Worm (Caenorhabditis elegans) whole organism, L1 larva: ENCODE data around the gene ric-7.

Source experiments
- C04F5.9 ChIP-seq: sonication (generic microtip); optimal IDR thresholded peaks from 2 replicates; lab custom pipeline; 2016; ENCODE audit warnings: missing genetic modification characterization, missing compliant biosample characterization
- C16A3.4 ChIP-seq: fragments of 150-350 bp; optimal IDR thresholded peaks from 2 replicates; lab custom pipeline; 2014; ENCODE audit warnings: missing biosample characterization, missing genetic modification characterization
- Y116A8C.19 ChIP-seq: sonication (generic microtip); optimal IDR thresholded peaks from 2 replicates; lab custom pipeline; 2016; ENCODE audit warnings: missing compliant biosample characterization, missing genetic modification characterization, borderline replicate concordance
- aha-1 ChIP-seq: fragments of 150-350 bp; optimal IDR thresholded peaks from 2 replicates; lab custom pipeline; 2014; ENCODE audit warnings: missing biosample characterization, missing genetic modification characterization
- ama-1 ChIP-seq: fragments of 150-350 bp; optimal IDR thresholded peaks from 2 replicates; lab custom pipeline; 2014
- blmp-1 ChIP-seq: fragments of 150-350 bp; optimal IDR thresholded peaks from 2 replicates; lab custom pipeline; 2014; ENCODE audit warnings: missing biosample characterization, missing genetic modification characterization
- ceh-63 ChIP-seq: fragments of 200-800 bp; sonication (Bioruptor generic); optimal IDR thresholded peaks from 2 replicates; lab custom pipeline; 2018; ENCODE audit warnings: mild to moderate bottlenecking, missing genetic modification characterization, missing compliant biosample characterization
- ceh-90 ChIP-seq: sonication (generic microtip); optimal IDR thresholded peaks from 2 replicates; lab custom pipeline; 2016; ENCODE audit warnings: missing genetic modification characterization, missing compliant biosample characterization
- ces-1 ChIP-seq: fragments of 150-350 bp; optimal IDR thresholded peaks from 2 replicates; lab custom pipeline; 2014; ENCODE audit warnings: missing biosample characterization, missing genetic modification reagents, missing genetic modification characterization
- dsc-1 ChIP-seq: sonication (generic microtip); optimal IDR thresholded peaks from 2 replicates; lab custom pipeline; 2016; ENCODE audit warnings: mild to moderate bottlenecking, missing genetic modification characterization, missing compliant biosample characterization
- efl-1 ChIP-seq, 4 experiments: fragments of 150-350 bp; optimal IDR thresholded peaks in 3 of 4; peaks in 1 of 4; 1 replicate in 1 of 4; 2 replicates in 3 of 4; lab custom pipeline; 2014; ENCODE audit warnings: missing biosample characterization in 2 of 4, missing genetic modification characterization in 2 of 4, missing genetic modification reagents in 2 of 4
- efl-3 ChIP-seq: fragments of 200-800 bp; sonication (Bioruptor generic); optimal IDR thresholded peaks from 2 replicates; lab custom pipeline; 2018; ENCODE audit warnings: mild to moderate bottlenecking, missing genetic modification characterization, missing compliant biosample characterization
- egl-27 ChIP-seq, 2 experiments: fragments of 150-350 bp in 1 of 2; sonication (generic microtip); optimal IDR thresholded peaks; 3 replicates each; lab custom pipeline; 2017 to 2018; ENCODE audit warnings: missing biosample characterization in 2 of 2, missing genetic modification characterization in 2 of 2, missing genetic modification reagents in 2 of 2
- elt-2 ChIP-seq: sonication (generic microtip); optimal IDR thresholded peaks from 2 replicates; lab custom pipeline; 2016; ENCODE audit warnings: missing genetic modification characterization, mild to moderate bottlenecking, inconsistent platforms, missing compliant biosample characterization, missing genetic modification reagents
- fkh-10 ChIP-seq: sonication (generic microtip); optimal IDR thresholded peaks from 2 replicates; lab custom pipeline; 2017; ENCODE audit warnings: missing biosample characterization, missing genetic modification reagents, missing genetic modification characterization
- fkh-4 ChIP-seq: sonication (generic microtip); optimal IDR thresholded peaks from 2 replicates; lab custom pipeline; 2016; ENCODE audit warnings: missing compliant biosample characterization, missing genetic modification characterization, borderline replicate concordance
- grh-1 ChIP-seq: fragments of 200-800 bp; sonication (Bioruptor generic); IDR thresholded peaks from 2 replicates; pipeline ENCODE4 v1.3.6; 2022; ENCODE audit warnings: missing genetic modification reagents, missing genetic modification characterization, missing compliant biosample characterization
- hlh-4 ChIP-seq: sonication (generic microtip); optimal IDR thresholded peaks from 2 replicates; lab custom pipeline; 2016; ENCODE audit warnings: mild to moderate bottlenecking, missing genetic modification characterization, missing compliant biosample characterization
- irx-1 ChIP-seq: sonication (generic microtip); optimal IDR thresholded peaks from 2 replicates; lab custom pipeline; 2016; ENCODE audit warnings: missing genetic modification characterization, missing compliant biosample characterization
- jun-1 ChIP-seq: fragments of 150-350 bp; optimal IDR thresholded peaks from 2 replicates; lab custom pipeline; 2014; ENCODE audit warnings: missing biosample characterization, missing genetic modification reagents, missing genetic modification characterization
- lin-15B ChIP-seq: fragments of 150-350 bp; sonication (generic microtip); optimal IDR thresholded peaks from 3 replicates; lab custom pipeline; 2014; ENCODE audit warnings: missing biosample characterization, missing genetic modification characterization
- lin-39 ChIP-seq: fragments of 150-350 bp; optimal IDR thresholded peaks from 2 replicates; lab custom pipeline; 2014; ENCODE audit warnings: missing biosample characterization, missing genetic modification reagents, missing genetic modification characterization
- lir-3 ChIP-seq: sonication (generic microtip); optimal IDR thresholded peaks from 2 replicates; lab custom pipeline; 2016; ENCODE audit warnings: mild to moderate bottlenecking, missing genetic modification characterization, moderate library complexity, missing compliant biosample characterization; ENCODE audit not compliant: poor library complexity
- mdl-1 ChIP-seq, 2 experiments: fragments of 150-350 bp; optimal IDR thresholded peaks; 2 replicates each; lab custom pipeline; 2014 to 2017; ENCODE audit warnings: missing biosample characterization in 2 of 2, missing genetic modification characterization in 2 of 2, inconsistent platforms in 1 of 2
- mef-2 ChIP-seq: fragments of 150-350 bp; optimal IDR thresholded peaks from 2 replicates; lab custom pipeline; 2014; ENCODE audit warnings: missing biosample characterization, missing genetic modification characterization
- nhr-11 ChIP-seq: fragments of 150-350 bp; optimal IDR thresholded peaks from 2 replicates; lab custom pipeline; 2014; ENCODE audit warnings: missing biosample characterization, missing genetic modification characterization
- nhr-12 ChIP-seq: sonication (generic microtip); optimal IDR thresholded peaks from 2 replicates; lab custom pipeline; 2017; ENCODE audit warnings: missing biosample characterization, missing genetic modification characterization
- nhr-237 ChIP-seq: fragments of 150-350 bp; optimal IDR thresholded peaks from 2 replicates; lab custom pipeline; 2014; ENCODE audit warnings: missing biosample characterization, missing genetic modification characterization
- nhr-47 ChIP-seq: sonication (generic microtip); optimal IDR thresholded peaks from 2 replicates; lab custom pipeline; 2016; ENCODE audit warnings: mild to moderate bottlenecking, missing genetic modification characterization, moderate library complexity, missing compliant biosample characterization
- nhr-71 ChIP-seq: sonication (generic microtip); optimal IDR thresholded peaks from 2 replicates; lab custom pipeline; 2016; ENCODE audit warnings: mild to moderate bottlenecking, missing genetic modification characterization, moderate library complexity, missing compliant biosample characterization
- nhr-76 ChIP-seq: sonication (generic microtip); optimal IDR thresholded peaks from 2 replicates; lab custom pipeline; 2017; ENCODE audit warnings: missing biosample characterization, missing genetic modification characterization
- nhr-85 ChIP-seq: sonication (generic microtip); peaks from one replicate; lab custom pipeline; 2016; ENCODE audit warnings: missing genetic modification characterization, inconsistent platforms, missing compliant biosample characterization
- pag-3 ChIP-seq: sonication (generic microtip); optimal IDR thresholded peaks from 2 replicates; lab custom pipeline; 2017; ENCODE audit warnings: missing genetic modification characterization, mild to moderate bottlenecking, missing compliant biosample characterization, antibody characterized with exemption, borderline replicate concordance; ENCODE audit not compliant: insufficient read depth
- pax-3 ChIP-seq: fragments of 200-800 bp; sonication (Bioruptor generic); optimal IDR thresholded peaks from 2 replicates; lab custom pipeline; 2018; ENCODE audit warnings: mild to moderate bottlenecking, missing genetic modification characterization, moderate library complexity, missing compliant biosample characterization
- rnt-1 ChIP-seq: sonication (generic microtip); optimal IDR thresholded peaks from 2 replicates; lab custom pipeline; 2016; ENCODE audit warnings: mild to moderate bottlenecking, missing genetic modification characterization, moderate library complexity, missing compliant biosample characterization
- skn-1 ChIP-seq: fragments of 150-350 bp; optimal IDR thresholded peaks from 2 replicates; lab custom pipeline; 2014; ENCODE audit warnings: missing biosample characterization, missing genetic modification characterization
- sox-4 ChIP-seq: sonication (generic microtip); optimal IDR thresholded peaks from 2 replicates; lab custom pipeline; 2016; ENCODE audit warnings: missing genetic modification characterization, missing compliant biosample characterization
- sptf-1 ChIP-seq: fragments of 150-350 bp; optimal IDR thresholded peaks from 2 replicates; lab custom pipeline; 2014; ENCODE audit warnings: missing biosample characterization, missing genetic modification characterization
- sup-37 ChIP-seq: fragments of 200-800 bp; sonication (Bioruptor generic); optimal IDR thresholded peaks from 2 replicates; lab custom pipeline; 2018; ENCODE audit warnings: mild to moderate bottlenecking, missing genetic modification characterization, missing compliant biosample characterization
- tlp-1 ChIP-seq: fragments of 150-350 bp; optimal IDR thresholded peaks from 2 replicates; lab custom pipeline; 2014; ENCODE audit warnings: missing biosample characterization, missing genetic modification characterization
- unc-30 ChIP-seq: sonication (generic microtip); optimal IDR thresholded peaks from 2 replicates; lab custom pipeline; 2017; ENCODE audit warnings: missing biosample characterization, missing genetic modification characterization
- unc-62 ChIP-seq: fragments of 150-350 bp; optimal IDR thresholded peaks from 2 replicates; lab custom pipeline; 2014; ENCODE audit warnings: missing biosample characterization, missing genetic modification reagents, missing genetic modification characterization
- vab-15 ChIP-seq: sonication (generic microtip); optimal IDR thresholded peaks from 2 replicates; lab custom pipeline; 2017; ENCODE audit warnings: missing genotype, mild to moderate bottlenecking, missing genetic modification characterization, missing compliant biosample characterization
- zip-4 ChIP-seq: fragments of 200-800 bp; sonication (Bioruptor generic); optimal IDR thresholded peaks from 2 replicates; lab custom pipeline; 2018; ENCODE audit warnings: mild to moderate bottlenecking, missing genetic modification characterization, moderate library complexity, missing compliant biosample characterization
- ztf-11 ChIP-seq, 2 experiments: sonication (generic microtip); optimal IDR thresholded peaks; 2 replicates each; lab custom pipeline; 2016 to 2017; ENCODE audit warnings: missing genetic modification characterization in 2 of 2, missing biosample characterization in 1 of 2, missing compliant biosample characterization in 1 of 2

Gene ric-7

DNA sequence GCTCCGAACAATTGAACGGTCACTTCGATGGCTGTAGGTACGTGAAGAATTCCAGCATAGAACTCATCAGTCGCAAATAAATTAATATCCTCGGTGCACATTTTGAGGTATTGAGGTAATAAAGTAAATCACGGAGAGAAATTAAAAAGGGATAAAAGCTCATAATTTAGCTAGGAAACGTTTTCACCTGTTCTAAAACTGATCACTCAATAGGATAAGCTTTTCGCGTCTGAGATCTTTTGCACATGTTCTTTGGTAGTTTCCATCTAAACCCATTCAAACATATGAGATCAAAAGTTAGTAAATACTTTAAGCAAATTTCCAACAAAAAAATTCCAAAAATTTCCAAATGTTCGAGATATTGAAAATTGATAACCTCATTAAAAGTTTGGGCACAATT is 11.8 kb upstream of the ric-7 start, which contains the start of gene srh-308:
Gene srh-308 (minus strand): TSS at position 101 of the 400 bp plus-strand sequence.
- TF ChIP-seq jun-1 (tag; lab: Kevin White, UChicago) (no peak), pax-3 (tag; lab: Kevin White, UChicago) (no peak), zip-4 (GFP tag; lab: Kevin White, UChicago) (no peak), lin-39 (no peak), C16A3.4 (tag; lab: Kevin White, UChicago) (no peak), ama-1 (lab: Kevin White, UChicago) (no peak), sox-4 (tag; lab: Kevin White, UChicago) (no peak), aha-1 (tag; lab: Kevin White, UChicago) (no peak)

DNA sequence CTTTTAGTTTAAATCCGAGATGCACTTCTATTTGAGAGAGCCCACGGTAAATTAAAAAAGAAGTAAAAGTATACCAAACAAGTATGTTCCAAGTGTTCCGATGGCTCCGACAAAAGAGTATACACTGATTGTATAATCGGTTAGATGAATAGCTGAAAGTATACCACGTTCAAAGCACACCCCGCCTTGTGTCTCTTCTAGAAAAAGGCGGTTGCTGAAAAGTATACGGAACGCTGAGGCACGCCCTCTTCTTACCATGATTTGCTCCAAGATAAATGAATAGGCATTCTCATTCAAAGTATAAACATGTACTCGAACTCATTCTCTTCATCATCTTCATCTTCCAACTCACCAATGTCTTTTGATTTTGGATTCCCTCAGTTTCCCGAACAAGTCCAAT is 8.7 kb upstream of the ric-7 start, which contains the start of gene end-3:
Gene end-3 (plus strand): TSS at position 301 of the 400 bp plus-strand sequence.
- TF ChIP-seq lin-39: no peak
- no peak for TF ChIP-seq ceh-63
- TF ChIP-seq rnt-1 (tag; lab: Kevin White, UChicago): no peak
- no peak for TF ChIP-seq egl-27 (tag; optimal IDR thresholded peaks at IDR 0.05; lab: Kevin White, UChicago)
- TF ChIP-seq nhr-11: no peak
- no peak for TF ChIP-seq fkh-4 (tag; lab: Kevin White, UChicago)
- TF ChIP-seq vab-15 (tag; lab: Kevin White, UChicago): no peak
- no peak for TF ChIP-seq nhr-12 (tag; lab: Kevin White, UChicago)
- TF ChIP-seq hlh-4: no peak
- TF ChIP-seq Y116A8C.19 (tag; lab: Kevin White, UChicago): no peak

ce11 chrV:14013638-14014037 is 7.9 kb upstream of the ric-7 start:
- TF ChIP-seq nhr-237 (tag; lab: Kevin White, UChicago) (no peak), ztf-11 (tag; optimal IDR thresholded peaks at IDR 0.05; lab: Kevin White, UChicago) (no peak), fkh-10 (no peak), dsc-1 (tag; lab: Kevin White, UChicago) (no peak), skn-1 (tag; lab: Kevin White, UChicago) (no peak), efl-1 (optimal IDR thresholded peaks at IDR 0.05; lab: Kevin White, UChicago) (no peak), efl-1 (GFP tag; optimal IDR thresholded peaks at IDR 0.05 in 1 of 2; lab: Kevin White, UChicago) (peak in 1 of 2 experiments; percentile 71), grh-1 (GFP tag; lab: Robert Waterston, UW) (no peak)

DNA sequence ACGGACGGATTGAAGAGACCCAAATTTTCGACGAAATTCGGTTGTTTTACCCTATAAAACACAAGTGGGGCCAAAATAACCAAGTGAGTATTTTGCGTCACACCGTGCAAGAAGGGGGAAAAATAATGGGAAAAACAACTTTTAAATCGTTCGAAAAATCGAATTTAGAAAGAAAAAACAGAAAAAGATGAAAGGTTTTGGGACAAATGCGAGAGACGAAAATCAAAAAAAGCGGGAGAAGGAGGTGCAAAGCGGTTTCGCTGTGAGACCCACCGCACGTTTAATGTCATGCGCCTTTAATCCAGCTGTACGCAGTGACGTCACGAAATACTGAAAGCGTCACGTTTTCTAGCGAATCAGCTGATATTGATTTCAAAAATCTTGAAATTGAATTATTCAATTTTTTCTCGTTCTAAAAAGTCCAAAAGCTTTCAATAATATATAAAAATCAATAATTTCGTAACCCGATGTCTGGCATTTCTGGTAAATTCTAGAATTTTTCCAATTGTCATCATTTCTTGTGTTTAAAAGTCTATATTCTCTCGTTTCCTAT is 6.4 kb upstream of the ric-7 start, which contains the start of the genes ddx-17 and aip-1:
Gene ddx-17 (minus strand): TSS at position 51 of the 553 bp plus-strand sequence.
Gene aip-1 (plus strand): TSS at position 332 of the 553 bp plus-strand sequence.
- TF ChIP-seq C16A3.4 (tag; lab: Kevin White, UChicago) (peak; percentile 78), mdl-1 (tag; optimal IDR thresholded peaks at IDR 0.05; lab: Kevin White, UChicago) (peak in 1 of 2 experiments; percentile 64), lir-3 (no peak), ceh-90 (no peak), mef-2 (tag; lab: Kevin White, UChicago) (no peak), lin-15B (peak; percentile 40), blmp-1 (tag; lab: Kevin White, UChicago) (peak; percentile 57), nhr-71 (tag; lab: Kevin White, UChicago) (peak; percentile 86), skn-1 (tag; lab: Kevin White, UChicago) (peak; percentile 99), nhr-12 (tag; lab: Kevin White, UChicago) (no peak), unc-30 (tag; lab: Kevin White, UChicago) (no peak), nhr-76 (no peak), lin-39 (peak; percentile 19), irx-1 (peak; percentile 30), C04F5.9 (tag; lab: Kevin White, UChicago) (peak; percentile 18), efl-3 (GFP tag; lab: Kevin White, UChicago) (no peak), elt-2 (tag; lab: Kevin White, UChicago) (peak; percentile 0), nhr-85 (peak; percentile 81), sup-37 (no peak), ztf-11 (tag; optimal IDR thresholded peaks at IDR 0.05; lab: Kevin White, UChicago) (no peak), efl-1 (optimal IDR thresholded peaks at IDR 0.05; lab: Kevin White, UChicago) (peak; percentile 80 to 83), efl-1 (GFP tag; optimal IDR thresholded peaks at IDR 0.05 in 1 of 2; lab: Kevin White, UChicago) (peak; percentile 76 to 96), ces-1 (GFP tag; lab: Kevin White, UChicago) (no peak), rnt-1 (tag; lab: Kevin White, UChicago) (peak; percentile 74), tlp-1 (tag; lab: Kevin White, UChicago) (no peak), nhr-47 (peak; percentile 81), pag-3 (tag; lab: Kevin White, UChicago) (no peak), sptf-1 (tag; lab: Kevin White, UChicago) (no peak), unc-62 (no peak)
